Fruit fly (Drosophila melanogaster) whole organism, adult: ENCODE data around the gene CG12948.

Experiments
- CG12768 ChIP-seq: fragments of 200-800 bp; sonication (Bioruptor generic); optimal IDR thresholded peaks from 2 replicates; lab custom pipeline; 2017; ENCODE audit warnings: missing biosample characterization, missing genetic modification characterization, mild to moderate bottlenecking, moderate library complexity, missing genetic modification reagents
- CG33017 ChIP-seq: fragments of 200-800 bp; sonication (Bioruptor generic); optimal IDR thresholded peaks from 2 replicates; lab custom pipeline; 2018; ENCODE audit warnings: missing biosample characterization, mild to moderate bottlenecking, missing genetic modification characterization, moderate library complexity
- CG7101 ChIP-seq: fragments of 200-800 bp; sonication (Bioruptor generic); optimal IDR thresholded peaks from 2 replicates; lab custom pipeline; 2018; ENCODE audit warnings: missing biosample characterization, mild to moderate bottlenecking, missing genetic modification characterization, moderate library complexity
- Crg-1 ChIP-seq: fragments of 200-800 bp; sonication (Bioruptor generic); optimal IDR thresholded peaks from 2 replicates; lab custom pipeline; 2016; ENCODE audit warnings: missing biosample characterization, missing genetic modification characterization
- Hr96 ChIP-seq: fragments of 200-800 bp; sonication (Bioruptor generic); optimal IDR thresholded peaks from 2 replicates; lab custom pipeline; 2016; ENCODE audit warnings: missing biosample characterization, missing genetic modification characterization
- kay ChIP-seq: fragments of 200-800 bp; sonication (Bioruptor generic); peaks from one replicate; lab custom pipeline; 2016; ENCODE audit warnings: missing biosample characterization, missing genetic modification characterization, borderline replicate concordance

- TF ChIP-seq CG33017 = no peak
- no peak for TF ChIP-seq CG7101 (tag; lab: Kevin White, UChicago)
- TF ChIP-seq CG12768 = no peak
- TF ChIP-seq kay (GFP tag; lab: Kevin White, UChicago) = no peak
- no peak for TF ChIP-seq Crg-1 (GFP tag; lab: Kevin White, UChicago)
- TF ChIP-seq Hr96 (GFP tag; lab: Kevin White, UChicago) = no peak
These were observed 4.3 kb downstream of the CG12948 start, which contains the start of gene CG31415 for dm6 chr3R:9743217-9743616.
